Fruit fly (Drosophila melanogaster) whole organism, embryonic: ENCODE data around the gene dar1.

Source experiments
- Asciz ChIP-seq: fragments of 200-800 bp; sonication (Bioruptor generic); optimal IDR thresholded peaks from 2 replicates; lab custom pipeline; 2017; ENCODE audit warnings: missing biosample characterization, mild to moderate bottlenecking, missing genetic modification characterization, missing genetic modification reagents
- Atf6 ChIP-seq: fragments of 200-800 bp; sonication (Bioruptor generic); IDR thresholded peaks from 2 replicates; pipeline ENCODE4 v1.3.6; 2022; ENCODE audit warnings: missing biosample characterization, missing genetic modification characterization
- CG10431 ChIP-seq: fragments of 200-800 bp; sonication (Bioruptor generic); optimal IDR thresholded peaks from 3 replicates; lab custom pipeline; 2018; ENCODE audit warnings: missing biosample characterization, mild to moderate bottlenecking, missing genetic modification characterization
- CG10979 ChIP-seq: fragments of 200-800 bp; sonication (Bioruptor generic); optimal IDR thresholded peaks from 2 replicates; lab custom pipeline; 2018; ENCODE audit warnings: missing biosample characterization, mild to moderate bottlenecking, missing genetic modification characterization, moderate library complexity
- CG12071 ChIP-seq: fragments of 200-800 bp; sonication (Bioruptor generic); optimal IDR thresholded peaks from 3 replicates; lab custom pipeline; 2018; ENCODE audit warnings: missing biosample characterization, mild to moderate bottlenecking, missing genetic modification characterization
- CG12299 ChIP-seq: fragments of 200-800 bp; sonication (Bioruptor generic); optimal IDR thresholded peaks from 2 replicates; lab custom pipeline; 2018; ENCODE audit warnings: missing biosample characterization, mild to moderate bottlenecking, missing genetic modification characterization
- CG12391 ChIP-seq: fragments of 200-800 bp; sonication (Bioruptor generic); optimal IDR thresholded peaks from 3 replicates; lab custom pipeline; 2018; ENCODE audit warnings: missing biosample characterization, mild to moderate bottlenecking, missing genetic modification characterization, moderate library complexity
- CG12769 ChIP-seq: fragments of 200-800 bp; sonication (Bioruptor generic); optimal IDR thresholded peaks from 2 replicates; lab custom pipeline; 2019; ENCODE audit warnings: missing biosample characterization, mild to moderate bottlenecking, missing genetic modification characterization, moderate library complexity
- CG13424 ChIP-seq: fragments of 200-800 bp; sonication (Bioruptor generic); optimal IDR thresholded peaks from 2 replicates; lab custom pipeline; 2019; ENCODE audit warnings: missing biosample characterization, mild to moderate bottlenecking, missing genetic modification characterization, moderate library complexity
- CG14710 ChIP-seq: fragments of 200-800 bp; sonication (Bioruptor generic); optimal IDR thresholded peaks from 3 replicates; lab custom pipeline; 2019; ENCODE audit warnings: missing biosample characterization, mild to moderate bottlenecking, missing genetic modification characterization, moderate library complexity
- CG17359 ChIP-seq: fragments of 200-800 bp; sonication (Bioruptor generic); optimal IDR thresholded peaks from 3 replicates; lab custom pipeline; 2018; ENCODE audit warnings: missing biosample characterization, mild to moderate bottlenecking, missing genetic modification characterization, moderate library complexity
- CG17802 ChIP-seq: fragments of 200-800 bp; sonication (Bioruptor generic); optimal IDR thresholded peaks from 2 replicates; lab custom pipeline; 2018; ENCODE audit warnings: missing biosample characterization, mild to moderate bottlenecking, missing genetic modification characterization, moderate library complexity
- CG17912 ChIP-seq: fragments of 200-800 bp; sonication (Bioruptor generic); optimal IDR thresholded peaks from 2 replicates; lab custom pipeline; 2018; ENCODE audit warnings: missing biosample characterization, mild to moderate bottlenecking, missing genetic modification characterization
- CG2120 ChIP-seq: fragments of 200-800 bp; sonication (Bioruptor generic); optimal IDR thresholded peaks from 3 replicates; lab custom pipeline; 2016; ENCODE audit warnings: missing biosample characterization, missing genetic modification characterization
- CG3163 ChIP-seq: fragments of 200-800 bp; sonication (Bioruptor generic); optimal IDR thresholded peaks from 3 replicates; lab custom pipeline; 2016; ENCODE audit warnings: missing biosample characterization, missing genetic modification characterization
- CG4282 ChIP-seq: fragments of 200-800 bp; sonication (Bioruptor generic); optimal IDR thresholded peaks from 2 replicates; lab custom pipeline; 2016; ENCODE audit warnings: missing biosample characterization, missing genetic modification characterization
- CG4360 ChIP-seq: fragments of 200-800 bp; sonication (Bioruptor generic); IDR thresholded peaks from 2 replicates; pipeline ENCODE4 v1.3.6; 2022; ENCODE audit warnings: missing biosample characterization, missing genetic modification characterization
- CG7786 ChIP-seq: fragments of 200-800 bp; sonication (Bioruptor generic); optimal IDR thresholded peaks from 2 replicates; lab custom pipeline; 2016; ENCODE audit warnings: missing biosample characterization, missing genetic modification characterization
- CG7928 ChIP-seq: fragments of 200-800 bp; sonication (Bioruptor generic); optimal IDR thresholded peaks from 2 replicates; lab custom pipeline; 2017; ENCODE audit warnings: missing biosample characterization, mild to moderate bottlenecking, missing genetic modification characterization
- CG8478 ChIP-seq: fragments of >200 bp; optimal IDR thresholded peaks from 2 replicates; lab custom pipeline; 2018
- CG9609 ChIP-seq: fragments of 200-800 bp; sonication (Bioruptor generic); optimal IDR thresholded peaks from 3 replicates; lab custom pipeline; 2016; ENCODE audit warnings: missing biosample characterization, missing genetic modification characterization
- CG9727 ChIP-seq: fragments of 200-800 bp; sonication (Bioruptor generic); optimal IDR thresholded peaks from 3 replicates; lab custom pipeline; 2017; ENCODE audit warnings: missing biosample characterization, mild to moderate bottlenecking, missing genetic modification characterization
- Elba2 ChIP-seq: fragments of 200-800 bp; sonication (Bioruptor generic); optimal IDR thresholded peaks from 3 replicates; lab custom pipeline; 2016; ENCODE audit warnings: missing biosample characterization, missing genetic modification characterization
- Hr3 ChIP-seq: fragments of 200-800 bp; sonication (Bioruptor generic); optimal IDR thresholded peaks from 3 replicates; lab custom pipeline; 2016; ENCODE audit warnings: missing biosample characterization, missing genetic modification characterization
- Neu2 ChIP-seq: fragments of 200-800 bp; sonication (Bioruptor generic); optimal IDR thresholded peaks from 3 replicates; lab custom pipeline; 2016; ENCODE audit warnings: missing biosample characterization, missing genetic modification characterization, borderline replicate concordance
- Oaz ChIP-seq: fragments of 200-800 bp; sonication (Bioruptor generic); IDR thresholded peaks from 2 replicates; pipeline ENCODE4 v1.3.6; 2022; ENCODE audit warnings: missing biosample characterization, missing genetic modification characterization
- Rfx ChIP-seq: fragments of 200-800 bp; sonication (Bioruptor generic); IDR thresholded peaks from 2 replicates; pipeline ENCODE4 v1.3.6; 2022; ENCODE audit warnings: missing biosample characterization, missing genetic modification characterization
- Rx ChIP-seq: fragments of 200-800 bp; sonication (Bioruptor generic); IDR thresholded peaks from 2 replicates; pipeline ENCODE4 v1.3.6; 2022; ENCODE audit warnings: missing biosample characterization, missing genetic modification characterization
- Sox102F ChIP-seq: fragments of 200-800 bp; sonication (Bioruptor generic); optimal IDR thresholded peaks from 2 replicates; lab custom pipeline; 2018; ENCODE audit warnings: missing biosample characterization, mild to moderate bottlenecking, missing genetic modification characterization, moderate library complexity
- Stat92E ChIP-seq, 3 experiments: fragments of >200 bp in 2 of 3; fragments of 200-800 bp in 1 of 3; sonication (Bioruptor generic) in 1 of 3; optimal IDR thresholded peaks; 2 replicates each; lab custom pipeline; 2017 to 2019; ENCODE audit warnings: missing biosample characterization in 3 of 3, missing genetic modification characterization in 3 of 3, mild to moderate bottlenecking in 1 of 3, moderate library complexity in 1 of 3
- Taf1 ChIP-seq: fragments of 200-800 bp; sonication (Bioruptor generic); IDR thresholded peaks from 2 replicates; pipeline ENCODE4 v1.3.6; 2022; ENCODE audit warnings: missing biosample characterization, missing genetic modification characterization
- Xrp1 ChIP-seq: fragments of 200-800 bp; sonication (Bioruptor generic); IDR thresholded peaks from 2 replicates; pipeline ENCODE4 v1.3.6; 2022; ENCODE audit warnings: missing biosample characterization, missing genetic modification characterization
- al ChIP-seq: fragments of 200-800 bp; sonication (Bioruptor generic); IDR thresholded peaks from 2 replicates; pipeline ENCODE4 v1.3.6; 2022; ENCODE audit warnings: missing biosample characterization, missing genetic modification characterization
- ara ChIP-seq: fragments of 200-800 bp; sonication (Bioruptor generic); IDR thresholded peaks from 2 replicates; pipeline ENCODE4 v1.3.6; 2022; ENCODE audit warnings: missing biosample characterization, missing genetic modification characterization
- az2 ChIP-seq: fragments of 200-800 bp; sonication (Bioruptor generic); optimal IDR thresholded peaks from 3 replicates; lab custom pipeline; 2016; ENCODE audit warnings: missing biosample characterization, missing genetic modification characterization
- ci ChIP-seq: fragments of 200-800 bp; sonication (Bioruptor generic); IDR thresholded peaks from 3 replicates; pipeline ENCODE4 v1.3.6; 2022; ENCODE audit warnings: missing biosample characterization, missing genetic modification characterization
- dimm ChIP-seq: fragments of 200-800 bp; sonication (Bioruptor generic); IDR thresholded peaks from 2 replicates; pipeline ENCODE4 v1.3.6; 2022; ENCODE audit warnings: missing biosample characterization, missing genetic modification characterization
- dmrt11E ChIP-seq: fragments of 200-800 bp; sonication (Bioruptor generic); optimal IDR thresholded peaks from 3 replicates; lab custom pipeline; 2018; ENCODE audit warnings: missing biosample characterization, mild to moderate bottlenecking, missing genetic modification characterization, moderate library complexity
- dysf ChIP-seq: fragments of 200-800 bp; sonication (Bioruptor generic); IDR thresholded peaks from 3 replicates; pipeline ENCODE4 v1.3.6; 2022; ENCODE audit warnings: missing biosample characterization, missing genetic modification characterization
- ems ChIP-seq: fragments of 200-800 bp; sonication (Bioruptor generic); optimal IDR thresholded peaks from 3 replicates; lab custom pipeline; 2016; ENCODE audit warnings: missing biosample characterization, missing genetic modification characterization
- fd3F ChIP-seq: fragments of 200-800 bp; sonication (Bioruptor generic); optimal IDR thresholded peaks from 2 replicates; lab custom pipeline; 2018; ENCODE audit warnings: missing biosample characterization, mild to moderate bottlenecking, missing genetic modification characterization, moderate library complexity
- ftz-f1 ChIP-seq: fragments of 200-800 bp; sonication (Bioruptor generic); optimal IDR thresholded peaks from 2 replicates; lab custom pipeline; 2016; ENCODE audit warnings: missing biosample characterization, missing genetic modification characterization
- lmd ChIP-seq: fragments of 200-800 bp; sonication (Bioruptor generic); IDR thresholded peaks from 2 replicates; pipeline ENCODE4 v1.3.6; 2022; ENCODE audit warnings: missing biosample characterization, missing genetic modification characterization
- nmo ChIP-seq: fragments of 200-800 bp; sonication (Bioruptor generic); optimal IDR thresholded peaks from 2 replicates; lab custom pipeline; 2018; ENCODE audit warnings: missing biosample characterization, mild to moderate bottlenecking, missing genetic modification characterization, moderate library complexity
- prd ChIP-seq, 3 experiments: fragments of >200 bp in 2 of 3; fragments of 200-800 bp in 1 of 3; sonication (Bioruptor generic) in 1 of 3; optimal IDR thresholded peaks in 2 of 3; IDR thresholded peaks in 1 of 3; 2 replicates in 2 of 3; 3 replicates in 1 of 3; pipeline versions ENCODE4 v1.3.6 to Lab custom; 2017 to 2022; ENCODE audit warnings: missing biosample characterization in 1 of 3, missing genetic modification characterization in 1 of 3
- salm ChIP-seq: fragments of 200-800 bp; sonication (Bioruptor generic); optimal IDR thresholded peaks from 2 replicates; lab custom pipeline; 2018; ENCODE audit warnings: missing biosample characterization, mild to moderate bottlenecking, missing genetic modification characterization
- sens ChIP-seq: fragments of 200-800 bp; sonication (Bioruptor generic); peaks from one replicate; lab custom pipeline; 2016; ENCODE audit warnings: missing biosample characterization, missing genetic modification characterization
- seq ChIP-seq: fragments of 200-800 bp; sonication (Bioruptor generic); IDR thresholded peaks from 2 replicates; pipeline ENCODE4 v1.3.6; 2022; ENCODE audit warnings: missing biosample characterization, missing genetic modification characterization
- sna ChIP-seq: fragments of 200-800 bp; sonication (Bioruptor generic); IDR thresholded peaks from 2 replicates; pipeline ENCODE4 v1.3.6; 2022; ENCODE audit warnings: missing biosample characterization, missing genetic modification characterization; ENCODE audit not compliant: partially characterized antibody

Gene dar1

dm6 chr3L:3644337-3645027 lies 18.3 kb downstream of the dar1 start (continued):
- no peak for TF ChIP-seq CG9727 (GFP tag; lab: Kevin White, UChicago)
- TF ChIP-seq Elba2 (GFP tag; lab: Kevin White, UChicago), result no peak
- peak; percentile 6 for TF ChIP-seq CG17359 (tag; lab: Kevin White, UChicago)
- TF ChIP-seq dimm (GFP tag; lab: Robert Waterston, UW), result 0 out of 2 replicates have a peak, but pooled peaks have one; percentile 5
- TF ChIP-seq CG14710, result peak; percentile 13
- no peak for TF ChIP-seq seq (GFP tag; lab: Robert Waterston, UW)
- no peak for TF ChIP-seq Neu2
- TF ChIP-seq Atf6 (GFP tag; lab: Robert Waterston, UW), result no peak
- TF ChIP-seq fd3F, result no peak
- TF ChIP-seq CG10431 (GFP tag; lab: Kevin White, UChicago), result no peak
- TF ChIP-seq Asciz (GFP tag; lab: Kevin White, UChicago), result no peak
- TF ChIP-seq dmrt11E (tag; lab: Kevin White, UChicago), result peak; percentile 46
- TF ChIP-seq Oaz (GFP tag; lab: Robert Waterston, UW), result no peak
- TF ChIP-seq Taf1, result no peak
- TF ChIP-seq CG4360 (GFP tag; lab: Robert Waterston, UW), result peak; percentile 73
- TF ChIP-seq lmd (GFP tag; lab: Robert Waterston, UW), result no peak
- TF ChIP-seq CG9609, result no peak
- TF ChIP-seq CG10979 (tag; lab: Kevin White, UChicago), result peak; percentile 33
- TF ChIP-seq CG2120 (GFP tag; lab: Kevin White, UChicago), result no peak
- TF ChIP-seq CG12769, result no peak
- TF ChIP-seq nmo (GFP tag; lab: Kevin White, UChicago), result peak; percentile 42
- TF ChIP-seq salm (tag; lab: Kevin White, UChicago), result no peak
- peak; percentile 32 for TF ChIP-seq CG12391 (tag; lab: Kevin White, UChicago)
- 0 out of 3 replicates have a peak, but pooled peaks have one; percentile 14 for TF ChIP-seq dysf (GFP tag; lab: Robert Waterston, UW)
- peak; percentile 3 for TF ChIP-seq CG13424 (tag; lab: Kevin White, UChicago)
- no peak for TF ChIP-seq CG12299 (tag; lab: Kevin White, UChicago)
- TF ChIP-seq Stat92E (GFP tag; optimal IDR thresholded peaks at IDR 0.05; lab: Kevin White, UChicago), result no peak
- TF ChIP-seq CG17912 (GFP tag; lab: Kevin White, UChicago), result no peak
- no peak for TF ChIP-seq sna (GFP tag; lab: Robert Waterston, UW)
- no peak for TF ChIP-seq CG7786
- TF ChIP-seq CG7928 (GFP tag; lab: Kevin White, UChicago), result no peak
- peak; percentile 4 for TF ChIP-seq Hr3 (GFP tag; lab: Kevin White, UChicago)
- TF ChIP-seq Rx (GFP tag; lab: Robert Waterston, UW), result no peak
- 0 out of 2 replicates have a peak, but pooled peaks have one; percentile 1 for TF ChIP-seq al (GFP tag; lab: Robert Waterston, UW)
- 0 out of 2 replicates have a peak, but pooled peaks have one; percentile 32 for TF ChIP-seq ara (GFP tag; lab: Robert Waterston, UW)
- no peak for TF ChIP-seq CG3163 (GFP tag; lab: Kevin White, UChicago)
- TF ChIP-seq Rfx (GFP tag; lab: Robert Waterston, UW), result no peak
- peak; percentile 22 for TF ChIP-seq az2
- peak; percentile 43; the same call in 1 of the 3 replicates for TF ChIP-seq ci (GFP tag; lab: Robert Waterston, UW)
- peak; percentile 16 for TF ChIP-seq Sox102F (GFP tag; lab: Kevin White, UChicago)
- no peak for TF ChIP-seq CG17802 (tag; lab: Kevin White, UChicago)
- TF ChIP-seq CG8478 (lab: Kevin White, UChicago), result peak; percentile 41
- TF ChIP-seq Xrp1 (GFP tag; lab: Robert Waterston, UW), result peak; percentile 39; the same call in 1 of the 2 replicates
- no peak for TF ChIP-seq ems
- no peak for TF ChIP-seq CG12071 (GFP tag; lab: Kevin White, UChicago)
- TF ChIP-seq ftz-f1 (GFP tag; lab: Kevin White, UChicago), result no peak
- no peak for TF ChIP-seq CG4282 (GFP tag; lab: Kevin White, UChicago)
- TF ChIP-seq sens (GFP tag; lab: Kevin White, UChicago), result peak; percentile 72
- TF ChIP-seq prd (optimal IDR thresholded peaks at IDR 0.05; lab: Kevin White, UChicago), result no peak
- peak; percentile 18; the same call in 1 of the 3 replicates for TF ChIP-seq prd (GFP tag; IDR thresholded peaks at IDR 0.05; lab: Robert Waterston, UW)
